Fruit fly (Drosophila melanogaster): Measurements from ENCODE around the gene CG34279.

DNA sequence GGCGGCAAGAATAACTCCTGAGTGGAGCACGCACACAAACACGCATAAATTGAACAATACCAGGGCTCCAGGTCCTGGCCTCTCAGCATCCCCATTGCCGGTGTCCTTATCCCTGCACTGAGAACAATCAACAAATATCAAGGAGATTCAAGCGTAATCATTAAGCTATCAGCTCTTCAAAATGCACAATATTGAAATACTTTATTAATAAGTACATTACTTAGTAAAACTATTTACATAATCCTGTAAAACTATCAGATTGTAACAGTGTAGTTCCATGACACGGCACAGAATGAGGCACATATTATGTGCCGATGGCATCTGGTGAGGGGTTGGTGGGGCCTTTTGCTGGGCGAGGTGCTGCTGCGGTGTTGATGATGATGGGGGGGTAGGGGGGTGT, 32.0 kb downstream of the CG34279 start:
- TF ChIP-seq usp (GFP tag; optimal IDR thresholded peaks at IDR 0.05) (no peak), psq (optimal IDR thresholded peaks at IDR 0.05) (no peak), pan (optimal IDR thresholded peaks at IDR 0.05) (no peak), CG8478 (optimal IDR thresholded peaks at IDR 0.05) (no peak), EcR (GFP tag; optimal IDR thresholded peaks at IDR 0.05) (no peak)
